Fruit fly (Drosophila melanogaster): ENCODE results near the gene CG43373.

Gene CG43373

dm6 chr3L:16488483-16489258 lies 54.5 kb downstream of the CG43373 start (continued):
- no peak for TF ChIP-seq CG4730 (GFP tag; IDR thresholded peaks at IDR 0.05)
- no peak for TF ChIP-seq CG2120 (GFP tag; optimal IDR thresholded peaks at IDR 0.05)
- TF ChIP-seq CG30403 (GFP tag; optimal IDR thresholded peaks at IDR 0.05): peak; percentile 33
- no peak for TF ChIP-seq HHEX (GFP tag; optimal IDR thresholded peaks at IDR 0.05)
- no peak for TF ChIP-seq CG8290 (GFP tag; optimal IDR thresholded peaks at IDR 0.05)
- no peak for TF ChIP-seq CG8290 (tag; optimal IDR thresholded peaks at IDR 0.05)
- no peak for TF ChIP-seq gcm (GFP tag; optimal IDR thresholded peaks at IDR 0.05)
- no peak for TF ChIP-seq croc (GFP tag; conservative IDR thresholded peaks at IDR 0.05)
- no peak for TF ChIP-seq dati (GFP tag; IDR thresholded peaks at IDR 0.05)
- 0 out of 3 replicates have a peak, but pooled peaks have one; percentile 26 for TF ChIP-seq CG3726 (GFP tag; IDR thresholded peaks at IDR 0.05)
- TF ChIP-seq nerfin-2 (GFP tag; IDR thresholded peaks at IDR 0.05; ENCODE audit: partially characterized antibody): no peak
- no peak for TF ChIP-seq exex (tag; optimal IDR thresholded peaks at IDR 0.05)
- TF ChIP-seq tll (GFP tag; optimal IDR thresholded peaks at IDR 0.05): no peak
- TF ChIP-seq CG3838 (GFP tag; optimal IDR thresholded peaks at IDR 0.05): no peak
- no peak for TF ChIP-seq CG8924 (tag; optimal IDR thresholded peaks at IDR 0.05)
- TF ChIP-seq CG12219 (GFP tag; optimal IDR thresholded peaks at IDR 0.05): no peak
- no peak for TF ChIP-seq fd102C (GFP tag; optimal IDR thresholded peaks at IDR 0.05)
- peak; percentile 42 for TF ChIP-seq CG2712 (tag; optimal IDR thresholded peaks at IDR 0.05)
- no peak for TF ChIP-seq CG10462 (GFP tag; optimal IDR thresholded peaks at IDR 0.05)
- TF ChIP-seq CG10979 (tag; optimal IDR thresholded peaks at IDR 0.05): peak; percentile 69
- no peak for TF ChIP-seq sisA (GFP tag; IDR thresholded peaks at IDR 0.05)
- TF ChIP-seq CG2202 (tag; optimal IDR thresholded peaks at IDR 0.05): no peak
- TF ChIP-seq CG16815 (GFP tag; optimal IDR thresholded peaks at IDR 0.05): peak; percentile 3
- TF ChIP-seq wek (GFP tag; optimal IDR thresholded peaks at IDR 0.05): no peak
- TF ChIP-seq sc (optimal IDR thresholded peaks at IDR 0.05): no peak
- TF ChIP-seq sc (GFP tag; optimal IDR thresholded peaks at IDR 0.05): peak; percentile 30
- no peak for TF ChIP-seq pnt (GFP tag; optimal IDR thresholded peaks at IDR 0.05)

dm6 chr3L:16487812-16488211 lies 55.4 kb downstream of the CG43373 start:
- peak; percentile 39 for TF ChIP-seq CG2678 (tag; optimal IDR thresholded peaks at IDR 0.05)
- no peak for TF ChIP-seq Atf3 (GFP tag; optimal IDR thresholded peaks at IDR 0.05)
- peak; percentile 22 for TF ChIP-seq CG11504 (tag; optimal IDR thresholded peaks at IDR 0.05)
- TF ChIP-seq nmo (GFP tag; optimal IDR thresholded peaks at IDR 0.05): peak; percentile 43
- TF ChIP-seq Sox102F (GFP tag; optimal IDR thresholded peaks at IDR 0.05): peak; percentile 26
- TF ChIP-seq sna (GFP tag; IDR thresholded peaks at IDR 0.05; ENCODE audit: partially characterized antibody): no peak
- TF ChIP-seq Dip2 (GFP tag; IDR thresholded peaks at IDR 0.05): no peak
- peak; percentile 8 for TF ChIP-seq CG17829 (tag; optimal IDR thresholded peaks at IDR 0.05)
- peak; percentile 16 for TF ChIP-seq ATbp (GFP tag; optimal IDR thresholded peaks at IDR 0.05)
- TF ChIP-seq gem (tag; optimal IDR thresholded peaks at IDR 0.05): peak; percentile 27
- TF ChIP-seq Asciz (GFP tag; optimal IDR thresholded peaks at IDR 0.05): peak; percentile 24
- peak; percentile 53; the same call in 2 of the 3 replicates for TF ChIP-seq CG11695 (GFP tag; IDR thresholded peaks at IDR 0.05)
- peak; percentile 18 for TF ChIP-seq Sox100B (GFP tag; optimal IDR thresholded peaks at IDR 0.05)
- peak; percentile 45 for TF ChIP-seq CG2712 (tag; optimal IDR thresholded peaks at IDR 0.05)
- TF ChIP-seq sqz (GFP tag; optimal IDR thresholded peaks at IDR 0.05): no peak
- no peak for TF ChIP-seq Ssrp (tag; optimal IDR thresholded peaks at IDR 0.05)
- TF ChIP-seq CG10979 (tag; optimal IDR thresholded peaks at IDR 0.05): peak; percentile 39
- peak; percentile 19 for TF ChIP-seq phol (tag; optimal IDR thresholded peaks at IDR 0.05)
- TF ChIP-seq CG17361 (GFP tag; IDR thresholded peaks at IDR 0.05): peak; percentile 55; the same call in 1 of the 3 replicates
- peak; percentile 58 for TF ChIP-seq CG18262 (tag; optimal IDR thresholded peaks at IDR 0.05)
- no peak for TF ChIP-seq CG8281 (tag; optimal IDR thresholded peaks at IDR 0.05)
- TF ChIP-seq Eip74EF (GFP tag; optimal IDR thresholded peaks at IDR 0.05): peak in 1 of 2 experiments; percentile 13
- peak; percentile 23 for TF ChIP-seq CG7839 (tag; optimal IDR thresholded peaks at IDR 0.05)
